Fruit fly (Drosophila melanogaster) whole organism, pupa: ENCODE measurements around the gene CG9119.

Source experiments
- CG12605 ChIP-seq: fragments of 200-800 bp; sonication (Bioruptor generic); IDR thresholded peaks from 2 replicates; pipeline ENCODE4 v1.3.6; 2022; ENCODE audit warnings: missing biosample characterization, missing genetic modification characterization
- CG13204 ChIP-seq: fragments of 200-800 bp; sonication (Bioruptor generic); optimal IDR thresholded peaks from 2 replicates; lab custom pipeline; 2018; ENCODE audit warnings: missing biosample characterization, mild to moderate bottlenecking, missing genetic modification characterization, moderate library complexity
- CG15710 ChIP-seq: fragments of 200-800 bp; sonication (Bioruptor generic); optimal IDR thresholded peaks from 2 replicates; lab custom pipeline; 2018; ENCODE audit warnings: missing biosample characterization, mild to moderate bottlenecking, missing genetic modification characterization, moderate library complexity
- CG8301 ChIP-seq: fragments of 200-800 bp; sonication (Bioruptor generic); optimal IDR thresholded peaks from 2 replicates; lab custom pipeline; 2018; ENCODE audit warnings: missing biosample characterization, mild to moderate bottlenecking, missing genetic modification characterization
- CG9948 ChIP-seq: fragments of 200-800 bp; sonication (Bioruptor generic); optimal IDR thresholded peaks from 2 replicates; lab custom pipeline; 2018; ENCODE audit warnings: missing biosample characterization, mild to moderate bottlenecking, missing genetic modification characterization, moderate library complexity
- Ets98B ChIP-seq: fragments of 200-800 bp; sonication (Bioruptor generic); IDR thresholded peaks from 2 replicates; pipeline ENCODE4 v1.3.6; 2022; ENCODE audit warnings: missing biosample characterization, missing genetic modification characterization
- Pif1B ChIP-seq: fragments of 200-800 bp; sonication (Bioruptor generic); optimal IDR thresholded peaks from 3 replicates; lab custom pipeline; 2016; ENCODE audit warnings: missing biosample characterization, missing genetic modification characterization
- fd96Ca ChIP-seq: fragments of 200-800 bp; sonication (Bioruptor generic); IDR thresholded peaks from 3 replicates; pipeline ENCODE4 v1.3.6; 2022; ENCODE audit warnings: missing biosample characterization, missing genetic modification characterization
- rn ChIP-seq: fragments of 200-800 bp; sonication (Bioruptor generic); IDR thresholded peaks from 2 replicates; pipeline ENCODE4 v1.3.6; 2022; ENCODE audit warnings: missing biosample characterization, missing genetic modification characterization

DNA sequence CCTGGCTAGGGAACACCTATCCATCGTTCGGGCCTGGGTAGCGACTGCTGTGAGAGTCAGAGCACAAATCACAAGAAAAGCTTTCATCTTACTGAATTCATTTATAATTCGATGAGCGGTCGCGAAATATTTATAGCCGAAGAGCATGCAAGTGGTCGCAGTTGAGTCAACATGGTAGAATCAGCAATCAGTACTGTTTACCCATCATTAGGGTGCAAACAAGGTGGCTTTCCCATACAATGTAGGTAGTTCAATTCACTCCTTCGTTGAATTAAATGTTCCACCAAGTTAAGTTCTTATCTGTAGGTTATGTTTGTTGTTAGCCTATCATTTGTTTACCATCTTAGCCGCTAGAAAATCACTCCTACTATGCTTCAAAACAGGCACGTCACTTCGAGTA, 14.0 kb upstream of the CG9119 start, which contains the start of gene LysP:
- TF ChIP-seq Ets98B (GFP tag; lab: Robert Waterston, UW) (no peak), CG8301 (tag; lab: Kevin White, UChicago) (no peak), CG12605 (GFP tag; lab: Robert Waterston, UW) (no peak), fd96Ca (GFP tag; lab: Robert Waterston, UW) (no peak), CG13204 (GFP tag; lab: Kevin White, UChicago) (no peak), rn (no peak), CG9948 (tag; lab: Kevin White, UChicago) (no peak), CG15710 (tag; lab: Kevin White, UChicago) (no peak), Pif1B (GFP tag; lab: Kevin White, UChicago) (no peak)
